Fruit fly (Drosophila melanogaster) whole organism, embryonic: Measurements from ENCODE around the gene GlnRS.
A peak's percentile ranks its signal among the peaks of the same experiment; 100 is the strongest.

ENCODE experiments used
- Atf-2 ChIP-seq: fragments of 200-800 bp; sonication (Bioruptor generic); optimal IDR thresholded peaks from 2 replicates; lab custom pipeline; 2016; ENCODE audit warnings: missing biosample characterization, missing genetic modification characterization
- B-H2 ChIP-seq: fragments of 200-800 bp; sonication (Bioruptor generic); optimal IDR thresholded peaks from 2 replicates; lab custom pipeline; 2018; ENCODE audit warnings: missing biosample characterization, mild to moderate bottlenecking, missing genetic modification characterization
- Bgb ChIP-seq: fragments of 200-800 bp; sonication (Bioruptor generic); IDR thresholded peaks from 2 replicates; pipeline ENCODE4 v1.3.6; 2022; ENCODE audit warnings: missing biosample characterization, missing genetic modification characterization; ENCODE audit not compliant: partially characterized antibody
- CG10979 ChIP-seq: fragments of 200-800 bp; sonication (Bioruptor generic); optimal IDR thresholded peaks from 2 replicates; lab custom pipeline; 2018; ENCODE audit warnings: missing biosample characterization, mild to moderate bottlenecking, missing genetic modification characterization, moderate library complexity
- CG11456 ChIP-seq: fragments of 200-800 bp; sonication (Bioruptor generic); IDR thresholded peaks from 3 replicates; pipeline ENCODE4 v1.3.6; 2022; ENCODE audit warnings: missing biosample characterization, missing genetic modification characterization
- CG12104 ChIP-seq: fragments of 200-800 bp; sonication (Bioruptor generic); optimal IDR thresholded peaks from 3 replicates; lab custom pipeline; 2016; ENCODE audit warnings: missing biosample characterization, missing genetic modification characterization
- CG12744 ChIP-seq: fragments of 200-800 bp; sonication (Bioruptor generic); optimal IDR thresholded peaks from 2 replicates; lab custom pipeline; 2016; ENCODE audit warnings: missing biosample characterization, missing genetic modification characterization
- CG14710 ChIP-seq: fragments of 200-800 bp; sonication (Bioruptor generic); optimal IDR thresholded peaks from 3 replicates; lab custom pipeline; 2019; ENCODE audit warnings: missing biosample characterization, mild to moderate bottlenecking, missing genetic modification characterization, moderate library complexity
- CG14965 ChIP-seq: fragments of 200-800 bp; sonication (Bioruptor generic); optimal IDR thresholded peaks from 2 replicates; lab custom pipeline; 2016; ENCODE audit warnings: missing biosample characterization, missing genetic modification characterization, borderline replicate concordance
- CG17385 ChIP-seq: fragments of 200-800 bp; sonication (Bioruptor generic); optimal IDR thresholded peaks from 3 replicates; lab custom pipeline; 2018; ENCODE audit warnings: missing biosample characterization, mild to moderate bottlenecking, missing genetic modification characterization
- CG17802 ChIP-seq: fragments of 200-800 bp; sonication (Bioruptor generic); optimal IDR thresholded peaks from 2 replicates; lab custom pipeline; 2018; ENCODE audit warnings: missing biosample characterization, mild to moderate bottlenecking, missing genetic modification characterization, moderate library complexity
- CG17829 ChIP-seq: fragments of 200-800 bp; optimal IDR thresholded peaks from 2 replicates; lab custom pipeline; 2019; ENCODE audit warnings: missing biosample characterization, mild to moderate bottlenecking, missing genetic modification characterization, moderate library complexity
- CG31365 ChIP-seq: fragments of 200-800 bp; sonication (Bioruptor generic); optimal IDR thresholded peaks from 2 replicates; lab custom pipeline; 2018; ENCODE audit warnings: missing biosample characterization, mild to moderate bottlenecking, missing genetic modification characterization
- CG33557 ChIP-seq: fragments of 200-800 bp; sonication (Bioruptor generic); optimal IDR thresholded peaks from 2 replicates; lab custom pipeline; 2019; ENCODE audit warnings: missing biosample characterization, mild to moderate bottlenecking, missing genetic modification characterization, moderate library complexity
- CG4707 ChIP-seq: fragments of 200-800 bp; sonication (Bioruptor generic); optimal IDR thresholded peaks from 2 replicates; lab custom pipeline; 2018; ENCODE audit warnings: missing biosample characterization, mild to moderate bottlenecking, missing genetic modification characterization, moderate library complexity
- CG6683 ChIP-seq: fragments of 200-800 bp; sonication (Bioruptor generic); optimal IDR thresholded peaks from 2 replicates; lab custom pipeline; 2017; ENCODE audit warnings: missing biosample characterization, mild to moderate bottlenecking, missing genetic modification characterization, missing genetic modification reagents
- CG7963 ChIP-seq: fragments of 200-800 bp; sonication (Bioruptor generic); IDR thresholded peaks from 3 replicates; pipeline ENCODE4 v1.3.6; 2022; ENCODE audit warnings: missing biosample characterization, missing genetic modification characterization; ENCODE audit not compliant: partially characterized antibody
- CG7987 ChIP-seq: fragments of 200-800 bp; sonication (Bioruptor generic); optimal IDR thresholded peaks from 2 replicates; lab custom pipeline; 2018; ENCODE audit warnings: missing biosample characterization, mild to moderate bottlenecking, missing genetic modification characterization, moderate library complexity
- CG8290 ChIP-seq, 3 experiments: fragments of 200-800 bp; sonication (Bioruptor generic); optimal IDR thresholded peaks; 2 replicates each; lab custom pipeline; 2016 to 2019; ENCODE audit warnings: missing biosample characterization in 3 of 3, missing genetic modification characterization in 3 of 3, mild to moderate bottlenecking in 2 of 3, moderate library complexity in 1 of 3
- CG8924 ChIP-seq: fragments of 200-800 bp; optimal IDR thresholded peaks from 3 replicates; lab custom pipeline; 2019; ENCODE audit warnings: missing biosample characterization, mild to moderate bottlenecking, missing genetic modification characterization, moderate library complexity
- CoRest ChIP-seq: fragments of 200-800 bp; sonication (Bioruptor generic); optimal IDR thresholded peaks from 3 replicates; lab custom pipeline; 2018; ENCODE audit warnings: missing biosample characterization, mild to moderate bottlenecking, missing genetic modification characterization, moderate library complexity
- Drgx ChIP-seq: fragments of 200-800 bp; sonication (Bioruptor generic); IDR thresholded peaks from 2 replicates; pipeline ENCODE4 v1.3.6; 2022; ENCODE audit warnings: missing biosample characterization, missing genetic modification characterization
- E2f2 ChIP-seq: fragments of 200-800 bp; sonication (Bioruptor generic); IDR thresholded peaks from 2 replicates; pipeline ENCODE4 v1.3.6; 2022; ENCODE audit warnings: missing biosample characterization, missing genetic modification characterization
- Hr78 ChIP-seq, 2 experiments: fragments of 200-800 bp in 1 of 2; fragments of >200 bp in 1 of 2; sonication (Bioruptor generic) in 1 of 2; optimal IDR thresholded peaks; 2 replicates each; lab custom pipeline; 2017 to 2019; ENCODE audit warnings: missing biosample characterization in 2 of 2, missing genetic modification characterization in 2 of 2, mild to moderate bottlenecking in 1 of 2, moderate library complexity in 1 of 2
- NFAT ChIP-seq: fragments of 200-800 bp; sonication (Bioruptor generic); IDR thresholded peaks from 2 replicates; pipeline ENCODE4 v1.3.6; 2022; ENCODE audit warnings: missing biosample characterization, missing genetic modification characterization
- Nf-YC ChIP-seq: fragments of 200-800 bp; optimal IDR thresholded peaks from 3 replicates; lab custom pipeline; 2019; ENCODE audit warnings: missing biosample characterization, mild to moderate bottlenecking, missing genetic modification characterization, moderate library complexity
- Oaz ChIP-seq: fragments of 200-800 bp; sonication (Bioruptor generic); IDR thresholded peaks from 2 replicates; pipeline ENCODE4 v1.3.6; 2022; ENCODE audit warnings: missing biosample characterization, missing genetic modification characterization
- Side ChIP-seq: fragments of 200-800 bp; sonication (Bioruptor generic); optimal IDR thresholded peaks from 2 replicates; lab custom pipeline; 2016; ENCODE audit warnings: missing biosample characterization, missing genetic modification characterization
- YL-1 ChIP-seq: fragments of 200-800 bp; sonication (Bioruptor generic); optimal IDR thresholded peaks from 3 replicates; lab custom pipeline; 2017; ENCODE audit warnings: missing biosample characterization, mild to moderate bottlenecking, missing genetic modification characterization
- al ChIP-seq: fragments of 200-800 bp; sonication (Bioruptor generic); IDR thresholded peaks from 2 replicates; pipeline ENCODE4 v1.3.6; 2022; ENCODE audit warnings: missing biosample characterization, missing genetic modification characterization
- amos ChIP-seq: fragments of 200-800 bp; sonication (Bioruptor generic); IDR thresholded peaks from 2 replicates; pipeline ENCODE4 v1.3.6; 2022; ENCODE audit warnings: missing biosample characterization, missing genetic modification characterization; ENCODE audit not compliant: partially characterized antibody
- bigmax ChIP-seq: fragments of 200-800 bp; sonication (Bioruptor generic); optimal IDR thresholded peaks from 2 replicates; lab custom pipeline; 2018; ENCODE audit warnings: missing biosample characterization, mild to moderate bottlenecking, missing genetic modification characterization
- cato ChIP-seq: fragments of 200-800 bp; sonication (Bioruptor generic); optimal IDR thresholded peaks from 2 replicates; lab custom pipeline; 2016; ENCODE audit warnings: missing biosample characterization, missing genetic modification characterization, borderline replicate concordance
- caup ChIP-seq: fragments of 200-800 bp; sonication (Bioruptor generic); optimal IDR thresholded peaks from 3 replicates; lab custom pipeline; 2017; ENCODE audit warnings: missing biosample characterization, mild to moderate bottlenecking, missing genetic modification characterization, moderate library complexity; ENCODE audit not compliant: severe bottlenecking
- fd102C ChIP-seq: fragments of 200-800 bp; sonication (Bioruptor generic); optimal IDR thresholded peaks from 2 replicates; lab custom pipeline; 2018; ENCODE audit warnings: missing biosample characterization, mild to moderate bottlenecking, missing genetic modification characterization, moderate library complexity
- fru ChIP-seq: fragments of >200 bp; optimal IDR thresholded peaks from 2 replicates; lab custom pipeline; 2017
- gce ChIP-seq: fragments of 200-800 bp; sonication (Bioruptor generic); IDR thresholded peaks from 3 replicates; pipeline ENCODE4 v1.3.6; 2022; ENCODE audit warnings: missing biosample characterization, missing genetic modification characterization
- grau ChIP-seq: fragments of 200-800 bp; optimal IDR thresholded peaks from 3 replicates; lab custom pipeline; 2019; ENCODE audit warnings: missing biosample characterization, mild to moderate bottlenecking, missing genetic modification characterization, moderate library complexity
- mld ChIP-seq: fragments of 200-800 bp; sonication (Bioruptor generic); IDR thresholded peaks from 3 replicates; pipeline ENCODE4 v1.3.6; 2022; ENCODE audit warnings: missing biosample characterization, missing genetic modification characterization; ENCODE audit not compliant: partially characterized antibody
- phol ChIP-seq: fragments of 200-800 bp; sonication (Bioruptor generic); optimal IDR thresholded peaks from 3 replicates; lab custom pipeline; 2018; ENCODE audit warnings: missing biosample characterization, mild to moderate bottlenecking, missing genetic modification characterization, moderate library complexity
- prd ChIP-seq, 3 experiments: fragments of >200 bp in 2 of 3; fragments of 200-800 bp in 1 of 3; sonication (Bioruptor generic) in 1 of 3; optimal IDR thresholded peaks in 2 of 3; IDR thresholded peaks in 1 of 3; 2 replicates in 2 of 3; 3 replicates in 1 of 3; pipeline versions ENCODE4 v1.3.6 to Lab custom; 2017 to 2022; ENCODE audit warnings: missing biosample characterization in 1 of 3, missing genetic modification characterization in 1 of 3
- pros ChIP-seq: fragments of 200-800 bp; sonication (Bioruptor generic); optimal IDR thresholded peaks from 3 replicates; lab custom pipeline; 2019; ENCODE audit warnings: missing biosample characterization, mild to moderate bottlenecking, missing genetic modification characterization, moderate library complexity
- tin ChIP-seq: fragments of 200-800 bp; sonication (Bioruptor generic); optimal IDR thresholded peaks from 3 replicates; lab custom pipeline; 2016; ENCODE audit warnings: missing biosample characterization, missing genetic modification characterization
- unc-4 ChIP-seq: fragments of 200-800 bp; sonication (Bioruptor generic); IDR thresholded peaks from 2 replicates; pipeline ENCODE4 v1.3.6; 2022; ENCODE audit warnings: missing biosample characterization, missing genetic modification characterization; ENCODE audit not compliant: partially characterized antibody
- vvl ChIP-seq: fragments of 200-800 bp; sonication (Bioruptor generic); IDR thresholded peaks from 2 replicates; pipeline ENCODE4 v1.3.6; 2022; ENCODE audit warnings: missing biosample characterization, missing genetic modification characterization
- z ChIP-seq: fragments of 200-800 bp; sonication (Bioruptor generic); IDR thresholded peaks from 3 replicates; pipeline ENCODE4 v1.3.6; 2022; ENCODE audit warnings: missing biosample characterization, missing genetic modification characterization

Gene GlnRS

DNA sequence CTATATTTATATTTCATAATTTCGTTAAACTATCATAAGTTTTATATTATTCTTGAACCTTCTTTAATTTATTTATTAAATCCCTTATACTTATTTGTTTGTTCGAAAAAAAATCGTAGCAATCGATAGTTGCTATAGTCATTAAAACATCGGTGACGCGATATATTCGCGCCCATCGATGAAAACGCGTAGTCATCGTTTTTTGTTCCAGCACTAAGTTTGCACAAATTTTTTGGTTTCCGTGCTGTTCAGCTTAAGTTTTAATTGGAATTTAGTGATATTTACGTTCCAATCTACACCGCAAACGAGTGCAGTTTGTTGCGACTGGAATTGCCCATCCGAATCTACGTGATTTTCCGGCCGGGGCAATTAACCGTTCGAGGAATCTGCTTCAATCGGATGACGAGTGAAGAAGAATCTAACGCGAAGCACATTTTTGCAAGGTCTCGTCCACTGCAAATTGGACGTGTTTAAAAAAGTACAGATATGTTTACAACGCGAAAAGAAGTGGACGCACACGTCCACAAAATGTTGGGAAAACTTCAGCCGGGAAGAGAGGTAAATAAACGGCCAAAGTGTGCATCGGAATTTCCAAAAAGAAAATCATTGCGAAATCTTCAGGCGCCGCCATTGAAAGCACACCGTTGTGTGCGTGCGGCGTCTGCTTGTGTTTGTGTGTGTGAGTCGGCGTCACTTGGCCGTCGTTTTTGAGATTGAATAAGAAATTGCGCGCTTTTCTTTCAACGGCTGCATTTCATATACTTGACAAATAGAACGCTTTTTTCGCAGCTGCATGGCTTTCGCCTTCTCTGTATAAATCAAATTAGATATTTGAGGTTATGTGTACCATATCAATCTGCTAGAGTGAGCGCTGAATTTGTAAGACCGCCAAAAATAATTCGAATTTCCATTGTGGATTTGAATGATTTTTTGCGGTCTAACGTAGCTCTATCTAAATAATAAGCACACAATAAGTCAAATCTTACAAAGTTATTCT, 16.1 kb downstream of the GlnRS start, which contains the start of gene Nup358 (continued):
- TF ChIP-seq pros (GFP tag; lab: Kevin White, UChicago) (no peak), phol (tag; lab: Kevin White, UChicago) (peak; percentile 73), CG12744 (GFP tag; lab: Kevin White, UChicago) (no peak), CG31365 (tag; lab: Kevin White, UChicago) (no peak), unc-4 (GFP tag; lab: Robert Waterston, UW) (peak; percentile 96), E2f2 (GFP tag; lab: Robert Waterston, UW) (peak; percentile 74), CG17802 (tag; lab: Kevin White, UChicago) (no peak), mld (GFP tag; lab: Robert Waterston, UW) (peak; percentile 97), Atf-2 (GFP tag; lab: Kevin White, UChicago) (no peak), CG8290 (GFP tag; optimal IDR thresholded peaks at IDR 0.05; lab: Kevin White, UChicago) (no peak), CG8290 (tag; optimal IDR thresholded peaks at IDR 0.05; lab: Kevin White, UChicago) (no peak), CG8924 (tag; lab: Kevin White, UChicago) (peak; percentile 32), CG10979 (tag; lab: Kevin White, UChicago) (no peak), CG33557 (GFP tag; lab: Kevin White, UChicago) (no peak), Drgx (GFP tag; lab: Robert Waterston, UW) (no peak), vvl (GFP tag; lab: Robert Waterston, UW) (peak; percentile 17; the same call in 1 of the 2 replicates), CG4707 (GFP tag; lab: Kevin White, UChicago) (no peak), CG11456 (GFP tag; lab: Robert Waterston, UW) (no peak), CG17829 (tag; lab: Kevin White, UChicago) (peak; percentile 35), CG12104 (GFP tag; lab: Kevin White, UChicago) (no peak), CG6683 (GFP tag; lab: Kevin White, UChicago) (no peak), YL-1 (peak; percentile 34), fru (lab: Kevin White, UChicago) (no peak), CG7987 (no peak), CG17385 (GFP tag; lab: Kevin White, UChicago) (peak; percentile 71), amos (GFP tag; lab: Robert Waterston, UW) (peak; percentile 99), cato (GFP tag; lab: Kevin White, UChicago) (no peak), prd (optimal IDR thresholded peaks at IDR 0.05; lab: Kevin White, UChicago) (no peak), prd (GFP tag; IDR thresholded peaks at IDR 0.05; lab: Robert Waterston, UW) (no peak), Oaz (GFP tag; lab: Robert Waterston, UW) (no peak), CG14965 (GFP tag; lab: Kevin White, UChicago) (no peak), CoRest (tag; lab: Kevin White, UChicago) (peak; percentile 22), Nf-YC (tag; lab: Kevin White, UChicago) (peak; percentile 11), caup (no peak), z (GFP tag; lab: Robert Waterston, UW) (no peak), al (0 out of 2 replicates have a peak, but pooled peaks have one; percentile 5), Hr78 (GFP tag; optimal IDR thresholded peaks at IDR 0.05; lab: Kevin White, UChicago) (no peak), grau (tag; lab: Kevin White, UChicago) (peak; percentile 34), CG7963 (peak; percentile 97), fd102C (GFP tag; lab: Kevin White, UChicago) (no peak), tin (GFP tag; lab: Kevin White, UChicago) (no peak), bigmax (GFP tag; lab: Kevin White, UChicago) (peak; percentile 96), B-H2 (GFP tag; lab: Kevin White, UChicago) (peak; percentile 55), NFAT (0 out of 2 replicates have a peak, but pooled peaks have one; percentile 31), Side (GFP tag; lab: Kevin White, UChicago) (no peak), Bgb (GFP tag; lab: Robert Waterston, UW) (peak; percentile 99), gce (GFP tag; lab: Robert Waterston, UW) (no peak), CG14710 (peak; percentile 55)
